Worm (Caenorhabditis elegans): Measurements from ENCODE around the gene grl-6.

grl-6 gene

ce11 chrX:6473698-6474314, 23.1 kb upstream of the grl-6 start, which contains the start of the genes C15B12.4 and C15B12.8:
C15B12.4 (minus strand) TSS chrX:6473748.
C15B12.8 (plus strand) TSS chrX:6474264.
- TF ChIP-seq mep-1 (tag; optimal IDR thresholded peaks at IDR 0.05) (no peak), blmp-1 (tag; optimal IDR thresholded peaks at IDR 0.05) (no peak), zip-8 (tag; optimal IDR thresholded peaks at IDR 0.05) (no peak), ham-2 (GFP tag; optimal IDR thresholded peaks at IDR 0.05) (no peak), ceh-39 (tag; optimal IDR thresholded peaks at IDR 0.05) (no peak), tbx-8 (GFP tag; optimal IDR thresholded peaks at IDR 0.05) (no peak), lsy-2 (tag; optimal IDR thresholded peaks at IDR 0.05) (no peak), snpc-4 (tag; optimal IDR thresholded peaks at IDR 0.05) (no peak), ceh-43 (GFP tag; optimal IDR thresholded peaks at IDR 0.05) (no peak), ceh-83 (GFP tag; optimal IDR thresholded peaks at IDR 0.05) (no peak), bed-3 (GFP tag; optimal IDR thresholded peaks at IDR 0.05) (no peak), unc-120 (tag; optimal IDR thresholded peaks at IDR 0.05; ENCODE audit: poor library complexity, severe bottlenecking) (no peak), lin-32 (GFP tag; optimal IDR thresholded peaks at IDR 0.05) (no peak), unc-62 (GFP tag; optimal IDR thresholded peaks at IDR 0.05) (no peak), nhr-28 (tag; optimal IDR thresholded peaks at IDR 0.05) (no peak), sem-2 (GFP tag; optimal IDR thresholded peaks at IDR 0.05) (no peak)

- no peak for TF ChIP-seq drap-1 (GFP tag; optimal IDR thresholded peaks at IDR 0.05)
Measured at ce11 chrX:6468499-6468898, 17.8 kb upstream of the grl-6 start, which contains the start of gene C15B12.9. C15B12.9 (plus strand) TSS chrX:6468799.

- TF ChIP-seq blmp-1 (tag; optimal IDR thresholded peaks at IDR 0.05): no peak
Measured at ce11 chrX:6467462-6467861, 16.7 kb upstream of the grl-6 start, which contains the start of gene C15B12.3. C15B12.3 (minus strand) TSS chrX:6467562.

- TF ChIP-seq mep-1 (tag; optimal IDR thresholded peaks at IDR 0.05) (no peak), ceh-39 (tag; optimal IDR thresholded peaks at IDR 0.05) (no peak), sem-2 (GFP tag; optimal IDR thresholded peaks at IDR 0.05) (no peak), nhr-237 (tag; optimal IDR thresholded peaks at IDR 0.05) (no peak), unc-62 (GFP tag; optimal IDR thresholded peaks at IDR 0.05) (no peak), mab-5 (tag; optimal IDR thresholded peaks at IDR 0.05) (no peak), lin-13 (tag; optimal IDR thresholded peaks at IDR 0.05) (no peak), nhr-2 (tag; optimal IDR thresholded peaks at IDR 0.05) (no peak), tbx-8 (GFP tag; optimal IDR thresholded peaks at IDR 0.05) (no peak), unc-39 (tag; optimal IDR thresholded peaks at IDR 0.05) (no peak)
Measured at ce11 chrX:6462995-6463462, 12.3 kb upstream of the grl-6 start, which contains the start of gene C15B12.2. C15B12.2 (plus strand) TSS chrX:6463412.

- no peak for TF ChIP-seq nhr-2 (tag; optimal IDR thresholded peaks at IDR 0.05)
- no peak for TF ChIP-seq unc-120 (tag; optimal IDR thresholded peaks at IDR 0.05; ENCODE audit: poor library complexity, severe bottlenecking)
- no peak for TF ChIP-seq mab-5 (tag; optimal IDR thresholded peaks at IDR 0.05)
- no peak for TF ChIP-seq zip-8 (tag; optimal IDR thresholded peaks at IDR 0.05)
- TF ChIP-seq blmp-1 (tag; optimal IDR thresholded peaks at IDR 0.05): no peak
- no peak for TF ChIP-seq nhr-237 (tag; optimal IDR thresholded peaks at IDR 0.05)
- no peak for TF ChIP-seq sptf-1 (tag; optimal IDR thresholded peaks at IDR 0.05)
- TF ChIP-seq elt-3 (tag; optimal IDR thresholded peaks at IDR 0.05): no peak
- TF ChIP-seq nhr-12 (tag; optimal IDR thresholded peaks at IDR 0.05): no peak
- no peak for TF ChIP-seq elt-1 (tag; optimal IDR thresholded peaks at IDR 0.05; ENCODE audit: borderline replicate concordance, insufficient read depth)
- TF ChIP-seq ceh-43 (GFP tag; optimal IDR thresholded peaks at IDR 0.05): no peak
Measured at ce11 chrX:6462479-6462878, 11.7 kb upstream of the grl-6 start.

DNA sequence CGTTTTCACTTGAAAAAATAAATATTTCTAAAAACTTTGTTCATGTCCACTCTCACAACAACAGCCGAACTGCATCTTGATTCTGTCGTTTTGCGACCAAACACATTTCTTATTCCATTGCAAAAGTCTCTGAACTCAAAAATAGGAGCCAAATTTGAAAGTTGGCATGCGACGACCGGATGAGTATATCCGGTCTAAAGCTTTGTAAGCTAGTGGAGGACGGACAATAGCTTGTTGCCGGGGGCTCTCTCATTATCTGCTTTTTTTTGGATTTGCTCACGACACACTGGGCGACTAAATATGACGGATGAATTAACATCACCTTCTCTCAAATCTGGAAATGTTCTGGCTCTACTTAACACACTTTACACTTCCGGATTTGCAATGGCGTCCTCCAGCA, 11.0 kb upstream of the grl-6 start, which contains the start of gene K04E7.1:
Gene K04E7.1, plus strand, starts transcription at position 301 of the 400 bp plus-strand sequence.
- no peak for TF ChIP-seq hlh-1 (tag; optimal IDR thresholded peaks at IDR 0.05)
- no peak for TF ChIP-seq lin-32 (GFP tag; optimal IDR thresholded peaks at IDR 0.05)
- TF ChIP-seq ztf-11 (tag; optimal IDR thresholded peaks at IDR 0.05): no peak
- no peak for TF ChIP-seq unc-39 (tag; optimal IDR thresholded peaks at IDR 0.05)
- no peak for TF ChIP-seq sptf-1 (tag; optimal IDR thresholded peaks at IDR 0.05)
- no peak for TF ChIP-seq lsy-2 (tag; optimal IDR thresholded peaks at IDR 0.05)
- TF ChIP-seq mls-2 (tag; optimal IDR thresholded peaks at IDR 0.05): no peak
- no peak for TF ChIP-seq snpc-4 (tag; optimal IDR thresholded peaks at IDR 0.05)

All from whole organism, mixed stage, embryonic.